Worm (Caenorhabditis elegans) whole organism, young adult: ENCODE measurements around the gene apb-1.

Experiments used
- B0019.2 ChIP-seq: fragments of 200-800 bp; sonication (Bioruptor generic); conservative IDR thresholded peaks from 2 replicates; pipeline ENCODE4 v1.3.6; 2022; ENCODE audit warnings: missing genetic modification reagents, missing genetic modification characterization, missing compliant biosample characterization
- C06A6.2 ChIP-seq: fragments of 200-800 bp; sonication (Bioruptor generic); conservative IDR thresholded peaks from 2 replicates; pipeline ENCODE4 v1.3.6; 2022; ENCODE audit warnings: missing genetic modification characterization, missing compliant biosample characterization
- C17E4.6 ChIP-seq: fragments of 200-800 bp; sonication (Bioruptor generic); IDR thresholded peaks from 2 replicates; pipeline ENCODE4 v1.3.6; 2022; ENCODE audit warnings: missing genetic modification reagents, missing genetic modification characterization, missing compliant biosample characterization
- F10E7.11 ChIP-seq: sonication (generic microtip); optimal IDR thresholded peaks from 2 replicates; lab custom pipeline; 2017; ENCODE audit warnings: mild to moderate bottlenecking, missing genetic modification characterization, moderate library complexity, missing compliant biosample characterization
- F33H1.4 ChIP-seq: fragments of 200-800 bp; sonication (Bioruptor generic); IDR thresholded peaks from 2 replicates; pipeline ENCODE4 v1.3.6; 2022; ENCODE audit warnings: missing genetic modification reagents, missing genetic modification characterization, missing compliant biosample characterization
- F37B4.10 ChIP-seq: fragments of 200-800 bp; sonication (Bioruptor generic); IDR thresholded peaks from 2 replicates; pipeline ENCODE4 v1.3.6; 2022; ENCODE audit warnings: missing genetic modification characterization, missing compliant biosample characterization
- F39B2.1 ChIP-seq: fragments of 200-800 bp; sonication (Bioruptor generic); IDR thresholded peaks from 2 replicates; pipeline ENCODE4 v1.3.6; 2022; ENCODE audit warnings: missing genetic modification reagents, missing genetic modification characterization, missing compliant biosample characterization
- Y67H2A.10 ChIP-seq: fragments of 200-800 bp; sonication (Bioruptor generic); conservative IDR thresholded peaks from 2 replicates; pipeline ENCODE4 v1.3.6; 2022; ENCODE audit warnings: missing genetic modification reagents, missing genetic modification characterization, missing compliant biosample characterization
- Y95B8A.8 ChIP-seq: fragments of 200-800 bp; sonication (Bioruptor generic); IDR thresholded peaks from 2 replicates; pipeline ENCODE4 v1.3.6; 2022; ENCODE audit warnings: missing genetic modification reagents, missing genetic modification characterization, missing compliant biosample characterization
- aptf-3 ChIP-seq: fragments of 200-800 bp; sonication (Bioruptor generic); IDR thresholded peaks from 2 replicates; pipeline ENCODE4 v1.3.6; 2022; ENCODE audit warnings: missing genetic modification characterization, missing compliant biosample characterization
- ccch-3 ChIP-seq: fragments of 200-800 bp; sonication (Bioruptor generic); optimal IDR thresholded peaks from 2 replicates; lab custom pipeline; 2018; ENCODE audit warnings: mild to moderate bottlenecking, missing genetic modification characterization, missing compliant biosample characterization
- cebp-1 ChIP-seq, 2 experiments: fragments of 200-800 bp in 1 of 2; sonication (Bioruptor generic) in 1 of 2; sonication (generic microtip) in 1 of 2; IDR thresholded peaks in 1 of 2; optimal IDR thresholded peaks in 1 of 2; 2 replicates each; pipeline versions ENCODE4 v1.3.6 to Lab custom; 2017 to 2022; ENCODE audit warnings: missing compliant biosample characterization in 2 of 2, missing genetic modification characterization in 2 of 2, mild to moderate bottlenecking in 1 of 2, missing genetic modification reagents in 1 of 2, moderate library complexity in 1 of 2
- cebp-2 ChIP-seq: fragments of 200-800 bp; sonication (Bioruptor generic); IDR thresholded peaks from 2 replicates; pipeline ENCODE4 v1.3.6; 2022; ENCODE audit warnings: missing genetic modification characterization, missing compliant biosample characterization
- ceh-91 ChIP-seq: fragments of 200-800 bp; sonication (Bioruptor generic); IDR thresholded peaks from 2 replicates; pipeline ENCODE4 v1.3.6; 2022; ENCODE audit warnings: missing genetic modification reagents, missing genetic modification characterization, missing compliant biosample characterization
- efl-1 ChIP-seq: fragments of 150-350 bp; optimal IDR thresholded peaks from 2 replicates; lab custom pipeline; 2014; ENCODE audit warnings: missing biosample characterization, missing genetic modification reagents, missing genetic modification characterization
- egl-18 ChIP-seq: fragments of 200-800 bp; sonication (Bioruptor generic); IDR thresholded peaks from 2 replicates; pipeline ENCODE4 v1.3.6; 2022; ENCODE audit warnings: missing genetic modification reagents, missing genetic modification characterization, missing compliant biosample characterization
- egl-44 ChIP-seq: fragments of 200-800 bp; sonication (Bioruptor generic); IDR thresholded peaks from 2 replicates; pipeline ENCODE4 v1.3.6; 2022; ENCODE audit warnings: missing genetic modification reagents, missing genetic modification characterization, missing compliant biosample characterization
- egrh-3 ChIP-seq: fragments of 200-800 bp; sonication (Bioruptor generic); IDR thresholded peaks from 2 replicates; pipeline ENCODE4 v1.3.6; 2022; ENCODE audit warnings: missing genetic modification reagents, missing genetic modification characterization, missing compliant biosample characterization
- ets-4 ChIP-seq: fragments of 200-800 bp; sonication (Bioruptor generic); optimal IDR thresholded peaks from 2 replicates; lab custom pipeline; 2018; ENCODE audit warnings: mild to moderate bottlenecking, missing genetic modification characterization, missing compliant biosample characterization
- hlh-26 ChIP-seq: fragments of 200-800 bp; sonication (Bioruptor generic); conservative IDR thresholded peaks from 2 replicates; pipeline ENCODE4 v1.3.6; 2022; ENCODE audit warnings: missing genetic modification reagents, missing genetic modification characterization, missing compliant biosample characterization
- madf-6 ChIP-seq: fragments of 200-800 bp; sonication (Bioruptor generic); IDR thresholded peaks from 2 replicates; pipeline ENCODE4 v1.3.6; 2022; ENCODE audit warnings: missing genetic modification reagents, missing genetic modification characterization, missing compliant biosample characterization
- madf-8 ChIP-seq: fragments of 200-800 bp; sonication (Bioruptor generic); conservative IDR thresholded peaks from 2 replicates; pipeline ENCODE4 v1.3.6; 2022; ENCODE audit warnings: missing genetic modification reagents, missing genetic modification characterization, missing compliant biosample characterization
- nfyb-1 ChIP-seq: fragments of 200-800 bp; sonication (Bioruptor generic); IDR thresholded peaks from 2 replicates; pipeline ENCODE4 v1.3.6; 2022; ENCODE audit warnings: missing genetic modification reagents, missing genetic modification characterization, missing compliant biosample characterization
- nhr-179 ChIP-seq: sonication (generic microtip); optimal IDR thresholded peaks from 2 replicates; lab custom pipeline; 2016; ENCODE audit warnings: mild to moderate bottlenecking, missing genetic modification characterization, missing compliant biosample characterization
- pbrm-1 ChIP-seq: fragments of 200-800 bp; sonication (Bioruptor generic); IDR thresholded peaks from 2 replicates; pipeline ENCODE4 v1.3.6; 2022; ENCODE audit warnings: missing genetic modification reagents, missing genetic modification characterization, missing compliant biosample characterization
- rec-8 ChIP-seq, 2 experiments: sonication (generic microtip); optimal IDR thresholded peaks; 2 replicates each; lab custom pipeline; 2016; ENCODE audit warnings: mild to moderate bottlenecking in 2 of 2, missing genetic modification characterization in 2 of 2, missing genetic modification reagents in 2 of 2, missing genotype in 2 of 2, missing biosample characterization in 1 of 2, missing compliant biosample characterization in 1 of 2, moderate library complexity in 1 of 2
- rpc-1 ChIP-seq, 2 experiments: fragments of 150-350 bp in 1 of 2; sonication (generic microtip) in 1 of 2; optimal IDR thresholded peaks; 2 replicates each; lab custom pipeline; 2014 to 2018; ENCODE audit warnings: missing biosample characterization in 1 of 2, missing genetic modification characterization in 1 of 2, missing genetic modification reagents in 1 of 2, missing genotype in 1 of 2
- snpc-1.1 ChIP-seq: sonication (generic microtip); optimal IDR thresholded peaks from 2 replicates; lab custom pipeline; 2017; ENCODE audit warnings: missing genetic modification characterization, mild to moderate bottlenecking, missing compliant biosample characterization, antibody characterized with exemption, moderate library complexity, missing genotype, missing genetic modification reagents; ENCODE audit not compliant: insufficient read depth
- snpc-1.3 ChIP-seq: sonication (generic microtip); optimal IDR thresholded peaks from 2 replicates; lab custom pipeline; 2017; ENCODE audit warnings: missing genetic modification characterization, mild to moderate bottlenecking, missing compliant biosample characterization, antibody characterized with exemption, moderate library complexity, missing genotype, missing genetic modification reagents; ENCODE audit not compliant: insufficient read depth
- tbp1 ChIP-seq: fragments of 200-800 bp; sonication (Bioruptor generic); optimal IDR thresholded peaks from 2 replicates; lab custom pipeline; 2018; ENCODE audit warnings: mild to moderate bottlenecking, missing genetic modification characterization, missing compliant biosample characterization
- unc-130 ChIP-seq: sonication (generic microtip); optimal IDR thresholded peaks from 2 replicates; lab custom pipeline; 2016; ENCODE audit warnings: missing genetic modification reagents, missing genetic modification characterization, missing compliant biosample characterization
- xnd-1 ChIP-seq: sonication (generic microtip); optimal IDR thresholded peaks from 2 replicates; lab custom pipeline; 2016; ENCODE audit warnings: missing genotype, missing genetic modification reagents, missing genetic modification characterization, missing compliant biosample characterization
- zim-3 ChIP-seq: sonication (generic microtip); optimal IDR thresholded peaks from 2 replicates; lab custom pipeline; 2017; ENCODE audit warnings: mild to moderate bottlenecking, missing genetic modification characterization, moderate library complexity, missing compliant biosample characterization
- ztf-22 ChIP-seq: fragments of 200-800 bp; sonication (Bioruptor generic); optimal IDR thresholded peaks from 2 replicates; lab custom pipeline; 2018; ENCODE audit warnings: mild to moderate bottlenecking, missing genetic modification characterization, moderate library complexity, missing compliant biosample characterization
- ztf-28 ChIP-seq: fragments of 200-800 bp; sonication (Bioruptor generic); IDR thresholded peaks from 2 replicates; pipeline ENCODE4 v1.3.6; 2022; ENCODE audit warnings: missing genetic modification reagents, missing genetic modification characterization, missing compliant biosample characterization

apb-1 gene

DNA sequence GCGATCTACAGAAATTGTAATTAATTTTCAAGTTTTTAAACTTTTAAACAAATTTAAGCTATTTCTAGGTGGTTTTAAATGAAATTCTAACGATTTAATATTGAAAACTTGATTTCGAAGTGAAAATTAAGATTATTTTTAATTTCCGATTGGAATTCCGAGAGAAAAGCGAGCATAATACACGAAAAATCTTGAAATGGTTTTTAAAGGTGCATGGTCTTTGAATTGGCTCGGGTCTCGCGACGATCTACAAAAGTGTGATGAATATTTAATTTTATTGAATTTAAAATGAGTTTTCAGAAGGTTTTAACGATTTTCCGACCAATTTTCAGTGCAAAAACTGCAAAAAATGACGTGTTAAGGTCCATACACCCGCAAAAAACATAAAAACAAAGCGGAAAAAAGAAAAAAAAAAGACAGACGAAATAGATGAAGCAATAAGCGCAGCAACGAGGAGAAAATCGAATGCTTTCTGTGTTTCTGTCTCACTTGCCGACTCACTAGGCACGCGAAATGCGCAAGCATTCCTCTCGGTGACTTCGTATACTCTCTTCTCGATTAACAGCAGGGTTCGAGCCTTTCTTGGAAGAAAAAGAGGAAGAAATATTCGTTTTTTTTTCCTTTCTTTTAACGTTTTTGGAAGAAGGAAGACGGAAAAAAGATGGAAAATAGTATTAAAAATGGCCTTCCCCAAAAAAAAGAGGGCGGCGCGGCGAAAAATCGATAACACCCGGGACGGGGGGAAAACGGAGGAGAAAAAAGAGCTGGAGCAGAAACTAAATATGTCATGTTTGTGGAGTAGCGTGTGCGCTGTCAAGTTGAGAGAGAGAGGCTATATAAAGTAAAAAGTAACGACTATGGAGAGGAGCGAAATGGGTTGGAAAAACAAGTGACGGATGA lies 20.2 kb downstream of the apb-1 start (continued):
- no peak for TF ChIP-seq egl-44 (GFP tag; lab: Robert Waterston, UW)
- no peak for TF ChIP-seq rpc-1 (optimal IDR thresholded peaks at IDR 0.05; lab: Kevin White, UChicago)
- no peak for TF ChIP-seq rpc-1 (tag; optimal IDR thresholded peaks at IDR 0.05; lab: Kevin White, UChicago)
- 0 out of 2 replicates have a peak, but pooled peaks have one; percentile 15 for TF ChIP-seq pbrm-1 (GFP tag; lab: Robert Waterston, UW)
- peak; percentile 88 for TF ChIP-seq F33H1.4 (GFP tag; lab: Robert Waterston, UW)
- TF ChIP-seq snpc-1.1: no peak
- no peak for TF ChIP-seq F39B2.1 (GFP tag; lab: Robert Waterston, UW)
- TF ChIP-seq zim-3 (tag; lab: Kevin White, UChicago): no peak
- no peak for TF ChIP-seq Y95B8A.8 (GFP tag; lab: Robert Waterston, UW)
- no peak for TF ChIP-seq ets-4 (GFP tag; lab: Kevin White, UChicago)
- no peak for TF ChIP-seq nhr-179 (tag; lab: Kevin White, UChicago)
- no peak for TF ChIP-seq tbp1
- no peak for TF ChIP-seq F10E7.11 (tag; lab: Kevin White, UChicago)
- TF ChIP-seq unc-130 (GFP tag; lab: Kevin White, UChicago): no peak
- no peak for TF ChIP-seq ztf-22 (GFP tag; lab: Kevin White, UChicago)
- no peak for TF ChIP-seq snpc-1.3 (tag; lab: Kevin White, UChicago)
- peak; percentile 26; the same call in 1 of the 2 replicates for TF ChIP-seq cebp-1 (GFP tag; IDR thresholded peaks at IDR 0.05; lab: Robert Waterston, UW)
- peak; percentile 65 for TF ChIP-seq cebp-1 (tag; optimal IDR thresholded peaks at IDR 0.05; lab: Kevin White, UChicago)
- TF ChIP-seq Y67H2A.10 (GFP tag; lab: Robert Waterston, UW): no peak
- TF ChIP-seq ccch-3 (GFP tag; lab: Kevin White, UChicago): no peak
- no peak for TF ChIP-seq ztf-28 (GFP tag; lab: Robert Waterston, UW)
- TF ChIP-seq ceh-91: 0 out of 2 replicates have a peak, but pooled peaks have one; percentile 27
- no peak for TF ChIP-seq F37B4.10 (GFP tag; lab: Robert Waterston, UW)
- TF ChIP-seq hlh-26 (GFP tag; lab: Robert Waterston, UW): no peak

DNA sequence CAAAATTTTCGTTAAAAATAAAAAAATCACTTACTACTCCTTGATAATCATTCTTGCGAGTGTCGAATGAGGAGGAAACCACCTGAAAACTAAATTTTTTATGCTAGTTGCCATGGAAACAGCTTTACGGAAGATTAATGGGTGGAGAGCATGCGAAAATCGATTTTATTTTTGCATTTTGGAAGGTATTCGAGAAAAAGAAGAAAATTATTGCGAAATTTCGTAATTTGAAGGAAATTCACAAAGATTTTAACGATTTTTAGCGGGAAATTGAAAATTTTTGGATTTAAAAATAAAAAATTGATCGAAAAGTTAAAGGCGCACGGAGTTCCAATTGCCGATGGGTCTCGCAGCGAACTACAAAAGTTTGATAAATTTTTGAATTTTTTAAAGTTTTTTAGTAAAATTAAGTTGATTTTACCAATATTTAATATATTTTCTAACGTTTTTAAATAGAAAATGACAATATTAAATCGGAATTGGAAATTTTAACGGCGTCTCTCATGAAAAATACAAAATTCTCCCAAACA lies 21.1 kb downstream of the apb-1 start, which contains the start of gene Y54F10AR.1:
Gene Y54F10AR.1 (minus strand): TSS at position 51 of the 530 bp plus-strand sequence.
- TF ChIP-seq egrh-3 (no peak), madf-6 (GFP tag; lab: Robert Waterston, UW) (peak; percentile 71; the same call in 1 of the 2 replicates), cebp-2 (GFP tag; lab: Robert Waterston, UW) (no peak), madf-8 (GFP tag; lab: Robert Waterston, UW) (peak; percentile 44; the same call in 1 of the 2 replicates), ccch-3 (GFP tag; lab: Kevin White, UChicago) (no peak), F33H1.4 (GFP tag; lab: Robert Waterston, UW) (peak; percentile 71), efl-1 (GFP tag; lab: Kevin White, UChicago) (peak; percentile 33), rec-8 (tag; optimal IDR thresholded peaks at IDR 0.05; lab: Kevin White, UChicago) (no peak), C17E4.6 (GFP tag; lab: Robert Waterston, UW) (no peak), C06A6.2 (GFP tag; lab: Robert Waterston, UW) (no peak), egl-18 (no peak), ceh-91 (peak; percentile 34; the same call in 1 of the 2 replicates)

DNA sequence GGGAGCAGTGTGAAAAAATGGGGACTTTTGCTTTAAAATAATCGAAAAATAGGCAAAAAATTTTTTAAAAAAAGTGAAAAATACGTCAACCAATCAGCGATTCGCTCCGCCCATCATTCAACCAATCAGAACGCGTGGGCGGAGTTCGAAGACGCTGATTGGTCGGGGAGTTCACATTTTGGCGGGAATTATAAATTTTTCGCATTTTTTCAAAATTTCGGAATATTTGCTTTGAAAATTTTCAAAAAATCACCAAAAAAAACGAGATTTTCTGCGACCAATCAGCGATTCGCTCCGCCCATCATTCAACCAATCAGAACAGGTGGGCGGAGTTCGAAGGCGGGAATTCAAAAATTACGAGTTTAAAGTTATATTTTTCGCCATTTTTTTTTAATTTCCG lies 24.4 kb downstream of the apb-1 start:
- TF ChIP-seq xnd-1 (tag; lab: Kevin White, UChicago) (no peak), tbp1 (no peak), madf-6 (GFP tag; lab: Robert Waterston, UW) (0 out of 2 replicates have a peak, but pooled peaks have one; percentile 26), B0019.2 (GFP tag; lab: Robert Waterston, UW) (no peak), nfyb-1 (GFP tag; lab: Robert Waterston, UW) (peak; percentile 87; the same call in 1 of the 2 replicates), aptf-3 (GFP tag; lab: Robert Waterston, UW) (no peak)
